Fruit fly (Drosophila melanogaster) whole organism, embryonic: Measurements from ENCODE around the gene Jarid2.

Source experiments
- Adf1 ChIP-seq: fragments of 200-800 bp; sonication (Bioruptor generic); IDR thresholded peaks from 2 replicates; pipeline ENCODE4 v1.3.6; 2022; ENCODE audit warnings: missing biosample characterization, missing genetic modification characterization
- BtbVII ChIP-seq: fragments of 200-800 bp; sonication (Bioruptor generic); optimal IDR thresholded peaks from 3 replicates; lab custom pipeline; 2017; ENCODE audit warnings: missing biosample characterization, mild to moderate bottlenecking, missing genetic modification characterization
- CG10431 ChIP-seq: fragments of 200-800 bp; sonication (Bioruptor generic); optimal IDR thresholded peaks from 3 replicates; lab custom pipeline; 2018; ENCODE audit warnings: missing biosample characterization, mild to moderate bottlenecking, missing genetic modification characterization
- CG10543 ChIP-seq: fragments of 200-800 bp; sonication (Bioruptor generic); optimal IDR thresholded peaks from 3 replicates; lab custom pipeline; 2017; ENCODE audit warnings: missing biosample characterization, mild to moderate bottlenecking, missing genetic modification characterization, moderate library complexity
- CG11398 ChIP-seq: fragments of 200-800 bp; sonication (Bioruptor generic); optimal IDR thresholded peaks from 2 replicates; lab custom pipeline; 2016; ENCODE audit warnings: missing biosample characterization, missing genetic modification characterization
- CG12659 ChIP-seq: fragments of 200-800 bp; sonication (Bioruptor generic); optimal IDR thresholded peaks from 3 replicates; lab custom pipeline; 2017; ENCODE audit warnings: mild to moderate bottlenecking, missing biosample characterization, missing genetic modification reagents, missing genetic modification characterization
- CG13287 ChIP-seq: fragments of 200-800 bp; sonication (Bioruptor generic); IDR thresholded peaks from 2 replicates; pipeline ENCODE4 v1.3.6; 2022; ENCODE audit warnings: missing biosample characterization, missing genetic modification characterization; ENCODE audit not compliant: partially characterized antibody
- CG13775 ChIP-seq: fragments of 200-800 bp; sonication (Bioruptor generic); optimal IDR thresholded peaks from 3 replicates; lab custom pipeline; 2017; ENCODE audit warnings: missing biosample characterization, mild to moderate bottlenecking, missing genetic modification characterization
- CG17802 ChIP-seq: fragments of 200-800 bp; sonication (Bioruptor generic); optimal IDR thresholded peaks from 2 replicates; lab custom pipeline; 2018; ENCODE audit warnings: missing biosample characterization, mild to moderate bottlenecking, missing genetic modification characterization, moderate library complexity
- CG18476 ChIP-seq: fragments of 200-800 bp; sonication (Bioruptor generic); optimal IDR thresholded peaks from 2 replicates; lab custom pipeline; 2016; ENCODE audit warnings: missing biosample characterization, mild to moderate bottlenecking, missing genetic modification characterization
- CG31441 ChIP-seq: fragments of 200-800 bp; sonication (Bioruptor generic); IDR thresholded peaks from 2 replicates; pipeline ENCODE4 v1.3.6; 2022; ENCODE audit warnings: missing biosample characterization, missing genetic modification characterization
- CG34376 ChIP-seq: fragments of 200-800 bp; sonication (Bioruptor generic); optimal IDR thresholded peaks from 2 replicates; lab custom pipeline; 2018; ENCODE audit warnings: missing biosample characterization, mild to moderate bottlenecking, missing genetic modification characterization
- CG4282 ChIP-seq: fragments of 200-800 bp; sonication (Bioruptor generic); optimal IDR thresholded peaks from 2 replicates; lab custom pipeline; 2016; ENCODE audit warnings: missing biosample characterization, missing genetic modification characterization
- CG5245 ChIP-seq: fragments of 200-800 bp; sonication (Bioruptor generic); optimal IDR thresholded peaks from 3 replicates; lab custom pipeline; 2016; ENCODE audit warnings: missing biosample characterization, missing genetic modification characterization
- CG6272 ChIP-seq: fragments of 200-800 bp; sonication (Bioruptor generic); IDR thresholded peaks from 2 replicates; pipeline ENCODE4 v1.3.6; 2022; ENCODE audit warnings: missing biosample characterization, missing genetic modification characterization
- CG6791 ChIP-seq: fragments of 200-800 bp; sonication (Bioruptor generic); IDR thresholded peaks from 3 replicates; pipeline ENCODE4 v1.3.6; 2022; ENCODE audit warnings: missing biosample characterization, missing genetic modification characterization; ENCODE audit not compliant: partially characterized antibody
- Chrac-16 ChIP-seq: fragments of 200-800 bp; sonication (Bioruptor generic); optimal IDR thresholded peaks from 3 replicates; lab custom pipeline; 2016; ENCODE audit warnings: missing biosample characterization, missing genetic modification characterization
- CrebB ChIP-seq: fragments of 200-800 bp; sonication (Bioruptor generic); optimal IDR thresholded peaks from 3 replicates; lab custom pipeline; 2018; ENCODE audit warnings: missing biosample characterization, mild to moderate bottlenecking, missing genetic modification characterization
- Dip3 ChIP-seq: fragments of 200-800 bp; sonication (Bioruptor generic); optimal IDR thresholded peaks from 3 replicates; lab custom pipeline; 2016; ENCODE audit warnings: missing biosample characterization, missing genetic modification characterization
- Eip74EF ChIP-seq, 2 experiments: fragments of 200-800 bp in 1 of 2; fragments of >200 bp in 1 of 2; sonication (Bioruptor generic) in 1 of 2; optimal IDR thresholded peaks; 2 replicates each; lab custom pipeline; 2017 to 2019; ENCODE audit warnings: missing biosample characterization in 2 of 2, missing genetic modification characterization in 2 of 2, mild to moderate bottlenecking in 1 of 2, moderate library complexity in 1 of 2
- Fer2 ChIP-seq: fragments of 200-800 bp; sonication (Bioruptor generic); optimal IDR thresholded peaks from 2 replicates; lab custom pipeline; 2018; ENCODE audit warnings: missing biosample characterization, mild to moderate bottlenecking, missing genetic modification characterization, moderate library complexity
- Gug ChIP-seq: fragments of 200-800 bp; sonication (Bioruptor generic); IDR thresholded peaks from 4 replicates; pipeline ENCODE4 v1.3.6; 2022; ENCODE audit warnings: missing biosample characterization, missing genetic modification characterization
- HHEX ChIP-seq: fragments of 200-800 bp; sonication (Bioruptor generic); optimal IDR thresholded peaks from 3 replicates; lab custom pipeline; 2017; ENCODE audit warnings: missing biosample characterization, mild to moderate bottlenecking, missing genetic modification characterization, missing genetic modification reagents
- Hr3 ChIP-seq: fragments of 200-800 bp; sonication (Bioruptor generic); optimal IDR thresholded peaks from 3 replicates; lab custom pipeline; 2016; ENCODE audit warnings: missing biosample characterization, missing genetic modification characterization
- Hsf ChIP-seq: fragments of 200-800 bp; sonication (Bioruptor generic); optimal IDR thresholded peaks from 3 replicates; lab custom pipeline; 2016; ENCODE audit warnings: missing biosample characterization, missing genetic modification characterization
- Lhr ChIP-seq: fragments of 200-800 bp; sonication (Bioruptor generic); optimal IDR thresholded peaks from 3 replicates; lab custom pipeline; 2017; ENCODE audit warnings: mild to moderate bottlenecking, missing biosample characterization, missing genetic modification reagents, missing genetic modification characterization
- Myb ChIP-seq: fragments of 200-800 bp; sonication (Bioruptor generic); optimal IDR thresholded peaks from 2 replicates; lab custom pipeline; 2016; ENCODE audit warnings: missing biosample characterization, missing genetic modification characterization
- Rfx ChIP-seq: fragments of 200-800 bp; sonication (Bioruptor generic); IDR thresholded peaks from 2 replicates; pipeline ENCODE4 v1.3.6; 2022; ENCODE audit warnings: missing biosample characterization, missing genetic modification characterization
- Six4 ChIP-seq: fragments of 200-800 bp; sonication (Bioruptor generic); optimal IDR thresholded peaks from 2 replicates; lab custom pipeline; 2016; ENCODE audit warnings: missing biosample characterization, missing genetic modification characterization
- Xrp1 ChIP-seq: fragments of 200-800 bp; sonication (Bioruptor generic); IDR thresholded peaks from 2 replicates; pipeline ENCODE4 v1.3.6; 2022; ENCODE audit warnings: missing biosample characterization, missing genetic modification characterization
- bbx ChIP-seq: fragments of 200-800 bp; sonication (Bioruptor generic); IDR thresholded peaks from 2 replicates; pipeline ENCODE4 v1.3.6; 2022; ENCODE audit warnings: missing biosample characterization, missing genetic modification characterization; ENCODE audit not compliant: partially characterized antibody
- corto ChIP-seq: fragments of 200-800 bp; sonication (Bioruptor generic); optimal IDR thresholded peaks from 2 replicates; lab custom pipeline; 2016; ENCODE audit warnings: missing biosample characterization, mild to moderate bottlenecking, missing genetic modification characterization, moderate library complexity
- crp ChIP-seq, 2 experiments: fragments of 200-800 bp; sonication (Bioruptor generic); optimal IDR thresholded peaks; 2 replicates in 1 of 2; 3 replicates in 1 of 2; lab custom pipeline; 2017; ENCODE audit warnings: missing biosample characterization in 2 of 2, missing genetic modification characterization in 2 of 2, mild to moderate bottlenecking in 1 of 2, moderate library complexity in 1 of 2
- cwo ChIP-seq: fragments of 200-800 bp; sonication (Bioruptor generic); optimal IDR thresholded peaks from 3 replicates; lab custom pipeline; 2017; ENCODE audit warnings: missing biosample characterization, missing genetic modification characterization, mild to moderate bottlenecking, moderate library complexity, missing genetic modification reagents
- ewg ChIP-seq: fragments of 200-800 bp; sonication (Bioruptor generic); optimal IDR thresholded peaks from 3 replicates; lab custom pipeline; 2017; ENCODE audit warnings: mild to moderate bottlenecking, missing biosample characterization, missing genetic modification reagents, missing genetic modification characterization
- her ChIP-seq: fragments of 200-800 bp; sonication (Bioruptor generic); optimal IDR thresholded peaks from 2 replicates; lab custom pipeline; 2016; ENCODE audit warnings: missing biosample characterization, missing genetic modification characterization
- hth ChIP-seq: fragments of >200 bp; optimal IDR thresholded peaks from 2 replicates; lab custom pipeline; 2017; ENCODE audit warnings: inconsistent platforms
- lmd ChIP-seq: fragments of 200-800 bp; sonication (Bioruptor generic); IDR thresholded peaks from 2 replicates; pipeline ENCODE4 v1.3.6; 2022; ENCODE audit warnings: missing biosample characterization, missing genetic modification characterization
- maf-S ChIP-seq: fragments of 200-800 bp; sonication (Bioruptor generic); optimal IDR thresholded peaks from 2 replicates; lab custom pipeline; 2016; ENCODE audit warnings: missing biosample characterization, missing genetic modification characterization
- phol ChIP-seq: fragments of 200-800 bp; sonication (Bioruptor generic); optimal IDR thresholded peaks from 3 replicates; lab custom pipeline; 2018; ENCODE audit warnings: missing biosample characterization, mild to moderate bottlenecking, missing genetic modification characterization, moderate library complexity
- prd ChIP-seq, 3 experiments: fragments of >200 bp in 2 of 3; fragments of 200-800 bp in 1 of 3; sonication (Bioruptor generic) in 1 of 3; optimal IDR thresholded peaks in 2 of 3; IDR thresholded peaks in 1 of 3; 2 replicates in 2 of 3; 3 replicates in 1 of 3; pipeline versions ENCODE4 v1.3.6 to Lab custom; 2017 to 2022; ENCODE audit warnings: missing biosample characterization in 1 of 3, missing genetic modification characterization in 1 of 3
- sens-2 ChIP-seq: fragments of 200-800 bp; sonication (Bioruptor generic); IDR thresholded peaks from 2 replicates; pipeline ENCODE4 v1.3.6; 2022; ENCODE audit warnings: missing biosample characterization, missing genetic modification characterization
- slbo ChIP-seq: fragments of 200-800 bp; sonication (Bioruptor generic); IDR thresholded peaks from 2 replicates; pipeline ENCODE4 v1.3.6; 2022; ENCODE audit warnings: missing biosample characterization, missing genetic modification characterization
- slp2 ChIP-seq: fragments of 200-800 bp; sonication (Bioruptor generic); optimal IDR thresholded peaks from 2 replicates; lab custom pipeline; 2016; ENCODE audit warnings: missing biosample characterization, missing genetic modification characterization
- sna ChIP-seq: fragments of 200-800 bp; sonication (Bioruptor generic); IDR thresholded peaks from 2 replicates; pipeline ENCODE4 v1.3.6; 2022; ENCODE audit warnings: missing biosample characterization, missing genetic modification characterization; ENCODE audit not compliant: partially characterized antibody
- sob ChIP-seq: fragments of 200-800 bp; sonication (Bioruptor generic); IDR thresholded peaks from 2 replicates; pipeline ENCODE4 v1.3.6; 2022; ENCODE audit warnings: missing biosample characterization, missing genetic modification characterization
- ssp ChIP-seq: fragments of 200-800 bp; sonication (Bioruptor generic); IDR thresholded peaks from 2 replicates; pipeline ENCODE4 v1.3.6; 2022; ENCODE audit warnings: missing biosample characterization, missing genetic modification characterization
- unc-4 ChIP-seq: fragments of 200-800 bp; sonication (Bioruptor generic); IDR thresholded peaks from 2 replicates; pipeline ENCODE4 v1.3.6; 2022; ENCODE audit warnings: missing biosample characterization, missing genetic modification characterization; ENCODE audit not compliant: partially characterized antibody

Jarid2 gene

dm6 chr3L:9451522-9452118 lies 25.2 kb upstream of the Jarid2 start, which contains the start of the genes CG3448 and ghi (continued):
- TF ChIP-seq Eip74EF (GFP tag; optimal IDR thresholded peaks at IDR 0.05; lab: Kevin White, UChicago) (peak; percentile 1 to 54), CG4282 (GFP tag; lab: Kevin White, UChicago) (no peak), CG5245 (GFP tag; lab: Kevin White, UChicago) (peak; percentile 36), BtbVII (GFP tag; lab: Kevin White, UChicago) (peak; percentile 24), ssp (peak; percentile 44), CG34376 (GFP tag; lab: Kevin White, UChicago) (peak; percentile 61), her (no peak), hth (lab: Kevin White, UChicago) (no peak), HHEX (GFP tag; lab: Kevin White, UChicago) (peak; percentile 64), sens-2 (GFP tag; lab: Robert Waterston, UW) (no peak), Hr3 (peak; percentile 32), maf-S (GFP tag; lab: Kevin White, UChicago) (no peak), Six4 (GFP tag; lab: Kevin White, UChicago) (peak; percentile 24), CG10543 (peak; percentile 53), slbo (GFP tag; lab: Robert Waterston, UW) (peak; percentile 36; the same call in 1 of the 2 replicates), Hsf (GFP tag; lab: Kevin White, UChicago) (peak; percentile 35), Gug (GFP tag; lab: Robert Waterston, UW) (peak; percentile 31; the same call in 1 of the 4 replicates), ewg (GFP tag; lab: Kevin White, UChicago) (peak; percentile 28), Rfx (GFP tag; lab: Robert Waterston, UW) (peak; percentile 64), CG12659 (GFP tag; lab: Kevin White, UChicago) (peak; percentile 70), CrebB (no peak), CG10431 (GFP tag; lab: Kevin White, UChicago) (no peak), prd (optimal IDR thresholded peaks at IDR 0.05; lab: Kevin White, UChicago) (no peak), prd (GFP tag; IDR thresholded peaks at IDR 0.05; lab: Robert Waterston, UW) (peak; percentile 58; the same call in 2 of the 3 replicates), Lhr (peak; percentile 13), Xrp1 (GFP tag; lab: Robert Waterston, UW) (peak; percentile 76), CG6272 (peak; percentile 60; the same call in 1 of the 2 replicates), crp (GFP tag; optimal IDR thresholded peaks at IDR 0.05; lab: Kevin White, UChicago) (peak; percentile 13 to 84), Adf1 (GFP tag; lab: Robert Waterston, UW) (no peak), CG17802 (peak; percentile 11), CG6791 (GFP tag; lab: Robert Waterston, UW) (peak; percentile 75; the same call in 2 of the 3 replicates), CG31441 (GFP tag; lab: Robert Waterston, UW) (peak; percentile 77), sob (peak; percentile 83), sna (GFP tag; lab: Robert Waterston, UW) (peak; percentile 90), cwo (peak; percentile 41), CG13287 (GFP tag; lab: Robert Waterston, UW) (peak; percentile 83), CG13775 (GFP tag; lab: Kevin White, UChicago) (peak; percentile 18), CG18476 (peak; percentile 73), Myb (GFP tag; lab: Kevin White, UChicago) (peak; percentile 87), Chrac-16 (no peak), unc-4 (GFP tag; lab: Robert Waterston, UW) (peak; percentile 70), Dip3 (GFP tag; lab: Kevin White, UChicago) (peak; percentile 28), corto (GFP tag; lab: Kevin White, UChicago) (peak; percentile 56), slp2 (no peak), lmd (GFP tag; lab: Robert Waterston, UW) (peak; percentile 73), bbx (GFP tag; lab: Robert Waterston, UW) (peak; percentile 80), Fer2 (tag; lab: Kevin White, UChicago) (peak; percentile 77), CG11398 (GFP tag; lab: Kevin White, UChicago) (no peak), phol (tag; lab: Kevin White, UChicago) (peak; percentile 87)
